Worm (Caenorhabditis elegans) whole organism, young adult: ENCODE data around the gene Y54G2A.32.

Source experiments
- D2030.7 ChIP-seq: fragments of 200-800 bp; sonication (Bioruptor generic); IDR thresholded peaks from 2 replicates; pipeline ENCODE4 v1.3.6; 2022; ENCODE audit warnings: missing genetic modification reagents, missing genetic modification characterization, missing compliant biosample characterization
- F23B12.7 ChIP-seq: sonication (generic microtip); optimal IDR thresholded peaks from 2 replicates; lab custom pipeline; 2017; ENCODE audit warnings: missing genetic modification characterization, mild to moderate bottlenecking, missing compliant biosample characterization, antibody characterized with exemption, moderate library complexity; ENCODE audit not compliant: insufficient read depth
- F33H1.4 ChIP-seq: fragments of 200-800 bp; sonication (Bioruptor generic); IDR thresholded peaks from 2 replicates; pipeline ENCODE4 v1.3.6; 2022; ENCODE audit warnings: missing genetic modification reagents, missing genetic modification characterization, missing compliant biosample characterization
- F37B4.10 ChIP-seq: fragments of 200-800 bp; sonication (Bioruptor generic); IDR thresholded peaks from 2 replicates; pipeline ENCODE4 v1.3.6; 2022; ENCODE audit warnings: missing genetic modification characterization, missing compliant biosample characterization
- K12H6.12 ChIP-seq: fragments of 200-800 bp; sonication (Bioruptor generic); optimal IDR thresholded peaks from 2 replicates; lab custom pipeline; 2018; ENCODE audit warnings: mild to moderate bottlenecking, missing genetic modification characterization, missing compliant biosample characterization
- Y56A3A.18 ChIP-seq: fragments of 200-800 bp; sonication (Bioruptor generic); IDR thresholded peaks from 2 replicates; pipeline ENCODE4 v1.3.6; 2022; ENCODE audit warnings: missing genetic modification reagents, missing genetic modification characterization, missing compliant biosample characterization
- Y79H2A.3 ChIP-seq: fragments of 200-800 bp; sonication (Bioruptor generic); conservative IDR thresholded peaks from 2 replicates; pipeline ENCODE4 v1.3.6; 2022; ENCODE audit warnings: missing genetic modification reagents, missing genetic modification characterization, missing compliant biosample characterization
- attf-5 ChIP-seq: fragments of 200-800 bp; sonication (Bioruptor generic); optimal IDR thresholded peaks from 2 replicates; lab custom pipeline; 2018; ENCODE audit warnings: mild to moderate bottlenecking, missing genetic modification characterization, missing compliant biosample characterization
- bed-1 ChIP-seq: fragments of 200-800 bp; sonication (Bioruptor generic); IDR thresholded peaks from 2 replicates; pipeline ENCODE4 v1.3.6; 2022; ENCODE audit warnings: missing genetic modification reagents, missing genetic modification characterization, missing compliant biosample characterization
- bed-2 ChIP-seq: fragments of 200-800 bp; sonication (Bioruptor generic); IDR thresholded peaks from 2 replicates; pipeline ENCODE4 v1.3.6; 2022; ENCODE audit warnings: missing genetic modification reagents, missing genetic modification characterization, missing compliant biosample characterization
- ceh-40 ChIP-seq: fragments of 200-800 bp; sonication (Bioruptor generic); IDR thresholded peaks from 2 replicates; pipeline ENCODE4 v1.3.6; 2022; ENCODE audit warnings: missing genetic modification characterization, missing compliant biosample characterization
- ceh-91 ChIP-seq: fragments of 200-800 bp; sonication (Bioruptor generic); IDR thresholded peaks from 2 replicates; pipeline ENCODE4 v1.3.6; 2022; ENCODE audit warnings: missing genetic modification reagents, missing genetic modification characterization, missing compliant biosample characterization
- egrh-3 ChIP-seq: fragments of 200-800 bp; sonication (Bioruptor generic); IDR thresholded peaks from 2 replicates; pipeline ENCODE4 v1.3.6; 2022; ENCODE audit warnings: missing genetic modification reagents, missing genetic modification characterization, missing compliant biosample characterization
- fkh-3 ChIP-seq: sonication (generic microtip); optimal IDR thresholded peaks from 2 replicates; lab custom pipeline; 2016; ENCODE audit warnings: mild to moderate bottlenecking, missing genetic modification characterization, missing compliant biosample characterization
- him-1 ChIP-seq: sonication (generic microtip); optimal IDR thresholded peaks from 2 replicates; lab custom pipeline; 2016; ENCODE audit warnings: missing genotype, missing genetic modification reagents, missing genetic modification characterization, missing compliant biosample characterization
- hlh-26 ChIP-seq: fragments of 200-800 bp; sonication (Bioruptor generic); conservative IDR thresholded peaks from 2 replicates; pipeline ENCODE4 v1.3.6; 2022; ENCODE audit warnings: missing genetic modification reagents, missing genetic modification characterization, missing compliant biosample characterization
- hmg-1.2 ChIP-seq: fragments of 200-800 bp; sonication (Bioruptor generic); IDR thresholded peaks from 2 replicates; pipeline ENCODE4 v1.3.6; 2022; ENCODE audit warnings: missing genetic modification reagents, missing genetic modification characterization, missing compliant biosample characterization
- let-526 ChIP-seq: fragments of 200-800 bp; sonication (Bioruptor generic); IDR thresholded peaks from 2 replicates; pipeline ENCODE4 v1.3.6; 2022; ENCODE audit warnings: missing genetic modification reagents, missing genetic modification characterization, missing compliant biosample characterization
- mcd-1 ChIP-seq: fragments of 200-800 bp; sonication (Bioruptor generic); IDR thresholded peaks from 2 replicates; pipeline ENCODE4 v1.3.6; 2022; ENCODE audit warnings: missing genetic modification reagents, missing genetic modification characterization, missing compliant biosample characterization
- pbrm-1 ChIP-seq: fragments of 200-800 bp; sonication (Bioruptor generic); IDR thresholded peaks from 2 replicates; pipeline ENCODE4 v1.3.6; 2022; ENCODE audit warnings: missing genetic modification reagents, missing genetic modification characterization, missing compliant biosample characterization
- repo-1 ChIP-seq: sonication (generic microtip); optimal IDR thresholded peaks from 2 replicates; lab custom pipeline; 2017; ENCODE audit warnings: mild to moderate bottlenecking, missing genetic modification characterization, missing compliant biosample characterization
- rpc-1 ChIP-seq, 2 experiments: fragments of 150-350 bp in 1 of 2; sonication (generic microtip) in 1 of 2; optimal IDR thresholded peaks; 2 replicates each; lab custom pipeline; 2014 to 2018; ENCODE audit warnings: missing biosample characterization in 1 of 2, missing genetic modification characterization in 1 of 2, missing genetic modification reagents in 1 of 2, missing genotype in 1 of 2
- sdz-38 ChIP-seq: sonication (generic microtip); optimal IDR thresholded peaks from 2 replicates; lab custom pipeline; 2016; ENCODE audit warnings: missing genotype, missing genetic modification characterization, missing compliant biosample characterization
- snpc-1.1 ChIP-seq: sonication (generic microtip); optimal IDR thresholded peaks from 2 replicates; lab custom pipeline; 2017; ENCODE audit warnings: missing genetic modification characterization, mild to moderate bottlenecking, missing compliant biosample characterization, antibody characterized with exemption, moderate library complexity, missing genotype, missing genetic modification reagents; ENCODE audit not compliant: insufficient read depth
- tbp1 ChIP-seq: fragments of 200-800 bp; sonication (Bioruptor generic); optimal IDR thresholded peaks from 2 replicates; lab custom pipeline; 2018; ENCODE audit warnings: mild to moderate bottlenecking, missing genetic modification characterization, missing compliant biosample characterization
- zfh-2 ChIP-seq: fragments of 200-800 bp; sonication (Bioruptor generic); conservative IDR thresholded peaks from 2 replicates; pipeline ENCODE4 v1.3.6; 2022; ENCODE audit warnings: missing genetic modification reagents, missing genetic modification characterization, missing compliant biosample characterization
- ztf-18 ChIP-seq: sonication (generic microtip); optimal IDR thresholded peaks from 2 replicates; lab custom pipeline; 2016; ENCODE audit warnings: missing genotype, mild to moderate bottlenecking, missing genetic modification characterization, missing compliant biosample characterization
- ztf-25 ChIP-seq: fragments of 200-800 bp; sonication (Bioruptor generic); IDR thresholded peaks from 2 replicates; pipeline ENCODE4 v1.3.6; 2022; ENCODE audit warnings: missing genetic modification reagents, missing genetic modification characterization, missing compliant biosample characterization
- ztf-28 ChIP-seq: fragments of 200-800 bp; sonication (Bioruptor generic); IDR thresholded peaks from 2 replicates; pipeline ENCODE4 v1.3.6; 2022; ENCODE audit warnings: missing genetic modification reagents, missing genetic modification characterization, missing compliant biosample characterization

Gene Y54G2A.32

DNA sequence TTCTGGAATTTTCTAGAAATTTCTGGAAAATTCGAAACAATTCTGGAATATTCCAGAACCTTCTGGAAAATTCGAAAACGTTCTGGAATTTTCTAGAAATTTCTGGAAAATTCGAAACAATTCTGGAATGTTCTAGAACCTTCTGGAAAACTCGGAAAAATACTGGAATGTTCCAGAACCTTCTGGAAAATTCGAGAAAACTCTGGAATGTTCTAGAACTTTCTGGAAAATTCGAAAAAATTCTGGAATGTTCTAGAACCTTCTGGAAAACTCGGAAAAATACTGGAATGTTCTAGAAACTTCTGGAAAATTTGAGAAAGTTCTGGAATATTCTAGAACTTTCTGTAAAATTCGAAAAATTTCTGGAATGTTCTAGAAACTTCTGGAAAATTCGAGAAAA is 47.7 kb upstream of the Y54G2A.32 start (continued):
- TF ChIP-seq ceh-40 (GFP tag; lab: Robert Waterston, UW) (peak; percentile 86), Y56A3A.18 (GFP tag; lab: Robert Waterston, UW) (peak; percentile 59; the same call in 1 of the 2 replicates), ztf-28 (GFP tag; lab: Robert Waterston, UW) (peak; percentile 8; the same call in 1 of the 2 replicates), F33H1.4 (GFP tag; lab: Robert Waterston, UW) (peak; percentile 30; the same call in 1 of the 2 replicates), let-526 (GFP tag; lab: Robert Waterston, UW) (0 out of 2 replicates have a peak, but pooled peaks have one; percentile 29), D2030.7 (GFP tag; lab: Robert Waterston, UW) (peak; percentile 84), Y79H2A.3 (GFP tag; lab: Robert Waterston, UW) (peak; percentile 94)

DNA sequence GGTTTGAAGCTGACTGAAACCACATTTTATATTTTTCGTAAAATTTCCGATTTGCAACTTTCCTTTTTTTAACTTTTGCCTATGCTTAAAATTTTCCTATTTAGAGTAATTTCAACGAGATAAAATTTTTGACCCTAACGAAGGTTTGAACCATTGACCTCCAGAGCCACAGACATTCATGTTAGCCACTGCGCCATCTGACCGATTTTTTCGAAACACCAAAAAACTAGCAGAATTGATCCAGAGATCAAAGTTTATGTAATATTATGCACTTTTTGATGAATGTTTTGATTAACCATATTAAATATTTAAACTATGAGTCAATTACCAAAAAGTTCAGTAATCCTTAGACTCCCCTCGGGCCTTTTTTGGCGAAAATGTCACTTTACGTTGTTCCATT is 45.7 kb upstream of the Y54G2A.32 start:
- no peak for TF ChIP-seq rpc-1 (optimal IDR thresholded peaks at IDR 0.05; lab: Kevin White, UChicago)
- peak; percentile 39 for TF ChIP-seq rpc-1 (tag; optimal IDR thresholded peaks at IDR 0.05; lab: Kevin White, UChicago)
- peak; percentile 56 for TF ChIP-seq tbp1 (GFP tag; lab: Kevin White, UChicago)
- no peak for TF ChIP-seq bed-2 (GFP tag; lab: Robert Waterston, UW)

ce11 chrIV:2759163-2759562 is 44.6 kb upstream of the Y54G2A.32 start, which contains the start of gene Y54G2A.38:
Gene Y54G2A.38, plus strand, starts transcription at chrIV:2759463.
- no peak for TF ChIP-seq ztf-28 (GFP tag; lab: Robert Waterston, UW)
- no peak for TF ChIP-seq repo-1 (tag; lab: Kevin White, UChicago)
- no peak for TF ChIP-seq him-1 (tag; lab: Kevin White, UChicago)
- TF ChIP-seq hlh-26 (GFP tag; lab: Robert Waterston, UW) = no peak
- TF ChIP-seq zfh-2 (GFP tag; lab: Robert Waterston, UW) = no peak
- no peak for TF ChIP-seq snpc-1.1
- TF ChIP-seq sdz-38 (tag; lab: Kevin White, UChicago) = no peak

ce11 chrIV:2761477-2761876 is 42.3 kb upstream of the Y54G2A.32 start:
- peak; percentile 67; the same call in 1 of the 2 replicates for TF ChIP-seq zfh-2 (GFP tag; lab: Robert Waterston, UW)
- TF ChIP-seq ztf-18 = no peak
- peak; percentile 89 for TF ChIP-seq hmg-1.2
- TF ChIP-seq mcd-1 (GFP tag; lab: Robert Waterston, UW) = 0 out of 2 replicates have a peak, but pooled peaks have one; percentile 11
- TF ChIP-seq fkh-3 (tag; lab: Kevin White, UChicago) = no peak
- TF ChIP-seq ceh-91 (GFP tag; lab: Robert Waterston, UW) = no peak
- no peak for TF ChIP-seq Y79H2A.3 (GFP tag; lab: Robert Waterston, UW)
- TF ChIP-seq bed-1 = no peak
- no peak for TF ChIP-seq K12H6.12 (tag; lab: Kevin White, UChicago)
- no peak for TF ChIP-seq pbrm-1 (GFP tag; lab: Robert Waterston, UW)
- no peak for TF ChIP-seq attf-5 (GFP tag; lab: Kevin White, UChicago)
- TF ChIP-seq egrh-3 (GFP tag; lab: Robert Waterston, UW) = peak; percentile 60; the same call in 1 of the 2 replicates
- no peak for TF ChIP-seq F23B12.7 (tag; lab: Kevin White, UChicago)
- TF ChIP-seq him-1 (tag; lab: Kevin White, UChicago) = no peak

- TF ChIP-seq D2030.7 (GFP tag; lab: Robert Waterston, UW) (no peak), ztf-25 (GFP tag; lab: Robert Waterston, UW) (no peak)
Measured at ce11 chrIV:2762380-2762779, 41.4 kb upstream of the Y54G2A.32 start, which contains the start of gene Y54G2A.77. Gene Y54G2A.77, plus strand, starts transcription at chrIV:2762680.

ce11 chrIV:2764160-2764559 is 39.6 kb upstream of the Y54G2A.32 start:
- TF ChIP-seq hmg-1.2 (peak; percentile 78), ztf-25 (GFP tag; lab: Robert Waterston, UW) (no peak), F37B4.10 (GFP tag; lab: Robert Waterston, UW) (0 out of 2 replicates have a peak, but pooled peaks have one; percentile 57)
